Worm (Caenorhabditis elegans): ENCODE measurements around the gene F12A10.1.

Gene F12A10.1

DNA sequence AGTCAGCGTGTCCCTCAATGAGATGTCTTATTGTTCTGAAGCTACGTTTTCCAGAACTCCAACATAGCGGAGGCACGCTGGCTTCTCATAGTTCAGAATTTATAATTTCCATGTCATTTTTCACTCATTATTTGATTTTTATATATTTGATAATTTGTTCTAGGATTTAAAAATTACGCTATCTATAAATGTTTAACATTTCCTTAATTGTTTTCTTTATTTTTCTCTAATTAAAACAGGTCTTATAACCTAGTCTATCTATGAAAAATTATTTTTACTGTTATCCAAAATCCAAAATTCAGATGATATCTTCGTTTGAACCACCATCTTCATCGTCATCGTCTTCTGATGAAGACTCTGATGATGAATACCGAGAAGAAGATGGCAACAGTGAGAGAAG, 18.0 kb upstream of the F12A10.1 start, which contains the start of gene F56D1.1:
Gene F56D1.1, plus strand, starts transcription at position 301 of the 400 bp plus-strand sequence.
- TF ChIP-seq T26A8.4 (GFP tag; IDR thresholded peaks at IDR 0.05): no peak
- no peak for TF ChIP-seq nhr-6 (tag; optimal IDR thresholded peaks at IDR 0.05)
- no peak for TF ChIP-seq skn-1 (tag; optimal IDR thresholded peaks at IDR 0.05)
- TF ChIP-seq ces-1 (GFP tag; optimal IDR thresholded peaks at IDR 0.05): no peak
- TF ChIP-seq nhr-42 (GFP tag; IDR thresholded peaks at IDR 0.05): no peak
- TF ChIP-seq attf-4 (tag; optimal IDR thresholded peaks at IDR 0.05): no peak
- TF ChIP-seq daf-12 (tag; optimal IDR thresholded peaks at IDR 0.05): no peak
- no peak for TF ChIP-seq zfp-2 (tag; optimal IDR thresholded peaks at IDR 0.05)
- no peak for TF ChIP-seq lin-15B (tag; optimal IDR thresholded peaks at IDR 0.05)
- no peak for TF ChIP-seq dpl-1 (GFP tag; optimal IDR thresholded peaks at IDR 0.05)
- TF ChIP-seq nhr-102 (tag; optimal IDR thresholded peaks at IDR 0.05): no peak

DNA sequence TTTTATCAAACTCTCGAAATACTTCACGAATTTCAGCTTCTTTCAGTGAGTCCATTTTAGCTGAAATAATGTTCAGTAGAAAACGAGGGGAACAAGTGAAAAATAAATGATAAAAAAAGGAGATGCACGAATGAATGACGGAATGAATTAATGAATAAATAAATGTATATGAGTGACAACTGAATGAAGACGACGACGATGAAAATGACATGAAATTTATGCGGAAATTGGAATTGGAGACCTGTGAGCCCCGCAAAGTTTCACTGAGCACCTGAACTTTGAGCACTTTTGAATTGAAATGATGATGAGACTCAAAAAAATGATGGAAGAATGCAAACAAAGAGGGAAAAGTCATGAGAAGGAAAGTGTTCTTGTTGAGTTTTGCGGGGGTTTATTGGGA, 14.4 kb upstream of the F12A10.1 start, which contains the start of gene cal-8:
Gene cal-8, minus strand, starts transcription at position 60 of the 400 bp plus-strand sequence.
- peak in 1 of 2 experiments; percentile 98 for TF ChIP-seq unc-62 (GFP tag; optimal IDR thresholded peaks at IDR 0.05 in 1 of 2)
- no peak for TF ChIP-seq unc-62 (tag; optimal IDR thresholded peaks at IDR 0.05)
- TF ChIP-seq madf-9 (GFP tag; conservative IDR thresholded peaks at IDR 0.05): no peak

ce11 chrII:5487844-5488243, 8.5 kb upstream of the F12A10.1 start, which contains the start of gene nep-5:
Gene nep-5 (plus strand): TSS chrII:5488144.
- no peak for TF ChIP-seq ces-1 (GFP tag; optimal IDR thresholded peaks at IDR 0.05)
- no peak for TF ChIP-seq Y5F2A.4 (GFP tag; optimal IDR thresholded peaks at IDR 0.05)
- TF ChIP-seq lim-7 (GFP tag; IDR thresholded peaks at IDR 0.05): no peak
- TF ChIP-seq F10B5.3 (tag; optimal IDR thresholded peaks at IDR 0.05): no peak
- TF ChIP-seq R02D3.7 (tag; optimal IDR thresholded peaks at IDR 0.05): no peak
- TF ChIP-seq pha-4 (GFP tag; IDR thresholded peaks at IDR 0.05): no peak
- TF ChIP-seq pha-4 (tag; optimal IDR thresholded peaks at IDR 0.05): no peak
- TF ChIP-seq ctbp-1 (GFP tag; IDR thresholded peaks at IDR 0.05): no peak
- no peak for TF ChIP-seq rbr-2 (tag; optimal IDR thresholded peaks at IDR 0.05)
- no peak for TF ChIP-seq ceh-82 (tag; optimal IDR thresholded peaks at IDR 0.05)
- no peak for TF ChIP-seq T26A8.4 (GFP tag; IDR thresholded peaks at IDR 0.05)
- no peak for TF ChIP-seq gei-8 (GFP tag; optimal IDR thresholded peaks at IDR 0.05)
- no peak for TF ChIP-seq vab-7 (GFP tag; IDR thresholded peaks at IDR 0.05)
- TF ChIP-seq daf-12 (tag; optimal IDR thresholded peaks at IDR 0.05): no peak
- TF ChIP-seq lin-13 (GFP tag; optimal IDR thresholded peaks at IDR 0.05): no peak
- no peak for TF ChIP-seq php-3 (GFP tag; IDR thresholded peaks at IDR 0.05)

- no peak for TF ChIP-seq ces-1 (GFP tag; optimal IDR thresholded peaks at IDR 0.05)
- TF ChIP-seq nhr-237 (tag; optimal IDR thresholded peaks at IDR 0.05): no peak
- TF ChIP-seq Y5F2A.4 (GFP tag; optimal IDR thresholded peaks at IDR 0.05): no peak
Observed at ce11 chrII:5494405-5494804, 1.9 kb upstream of the F12A10.1 start, which contains the start of gene F12A10.6. Gene F12A10.6 (minus strand): TSS chrII:5494505.

- TF ChIP-seq gei-8 (GFP tag; optimal IDR thresholded peaks at IDR 0.05) (no peak), rbr-2 (tag; optimal IDR thresholded peaks at IDR 0.05) (no peak), nhr-237 (tag; optimal IDR thresholded peaks at IDR 0.05) (no peak), nhr-111 (GFP tag; optimal IDR thresholded peaks at IDR 0.05) (no peak), fkh-10 (GFP tag; optimal IDR thresholded peaks at IDR 0.05) (no peak), F49E8.2 (tag; optimal IDR thresholded peaks at IDR 0.05; ENCODE audit: borderline replicate concordance) (no peak), ztf-11 (tag; optimal IDR thresholded peaks at IDR 0.05) (no peak), daf-16 (GFP tag; optimal IDR thresholded peaks at IDR 0.05) (no peak), daf-16 (tag; optimal IDR thresholded peaks at IDR 0.05) (no peak), pha-4 (GFP tag; IDR thresholded peaks at IDR 0.05) (no peak), pha-4 (tag; optimal IDR thresholded peaks at IDR 0.05) (no peak), F10B5.3 (tag; optimal IDR thresholded peaks at IDR 0.05) (no peak), arid-1 (GFP tag; conservative IDR thresholded peaks at IDR 0.05) (no peak), zip-11 (GFP tag; IDR thresholded peaks at IDR 0.05) (no peak), ZK546.5 (tag; optimal IDR thresholded peaks at IDR 0.05) (no peak), duxl-1 (tag; optimal IDR thresholded peaks at IDR 0.05; ENCODE audit: poor library complexity) (no peak), ama-1 (optimal IDR thresholded peaks at IDR 0.05) (no peak)
Observed at ce11 chrII:5497541-5497940, 1.2 kb downstream of the F12A10.1 start.
